Worm (Caenorhabditis elegans): ENCODE results near the gene clec-80.

DNA sequence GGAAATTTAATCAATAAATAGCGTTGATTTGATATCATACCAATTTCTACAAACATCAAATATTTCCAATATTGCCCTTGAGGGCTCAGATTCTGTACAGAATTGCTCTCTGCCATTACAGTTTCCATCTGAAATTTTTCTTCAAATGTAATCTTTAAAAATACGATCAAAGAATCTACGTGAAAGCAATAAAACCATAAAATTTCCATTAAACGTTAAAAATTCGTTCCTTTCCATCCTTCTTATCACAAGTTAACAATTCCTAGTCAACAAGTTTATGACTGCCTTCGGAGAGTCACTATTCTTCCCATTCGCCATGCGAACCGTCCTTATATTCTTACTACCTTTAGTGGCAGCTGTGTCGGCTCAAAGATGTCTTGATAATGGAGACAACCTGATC is 11.8 kb downstream of the clec-80 start, which contains the start of gene clec-82:
- TF ChIP-seq lin-13 (tag; optimal IDR thresholded peaks at IDR 0.05) (no peak), unc-62 (GFP tag; optimal IDR thresholded peaks at IDR 0.05) (no peak), pha-4 (tag; optimal IDR thresholded peaks at IDR 0.05) (no peak), elt-1 (tag; optimal IDR thresholded peaks at IDR 0.05; ENCODE audit: borderline replicate concordance, insufficient read depth) (no peak), nhr-237 (tag; optimal IDR thresholded peaks at IDR 0.05) (no peak), nhr-76 (tag; optimal IDR thresholded peaks at IDR 0.05) (no peak), nhr-28 (tag; optimal IDR thresholded peaks at IDR 0.05) (no peak)

Measured in whole organism, mixed stage, embryonic.